Fruit fly (Drosophila melanogaster): ENCODE data around the gene CG11975.

- no peak for TF ChIP-seq EcR (GFP tag; optimal IDR thresholded peaks at IDR 0.05)
- no peak for TF ChIP-seq Snoo (tag; optimal IDR thresholded peaks at IDR 0.05)
- TF ChIP-seq Pif1B (GFP tag; optimal IDR thresholded peaks at IDR 0.05) = no peak
- TF ChIP-seq Pif1A (GFP tag; optimal IDR thresholded peaks at IDR 0.05) = no peak
- no peak for TF ChIP-seq CG9948 (tag; optimal IDR thresholded peaks at IDR 0.05)
These were observed 34.0 kb downstream of the CG11975 start for dm6 chr3R:9027082-9027481.
